Fruit fly (Drosophila melanogaster) ovary, adult (tissue): ENCODE data around the gene CG14074.
A peak's percentile ranks its signal among the peaks of the same experiment; 100 is the strongest.

Experiments used
- CG17801 ChIP-seq: fragments of 200-800 bp; optimal IDR thresholded peaks from 2 replicates; lab custom pipeline; 2019; ENCODE audit warnings: missing biosample characterization, mild to moderate bottlenecking, missing genetic modification characterization, moderate library complexity; ENCODE audit not compliant: partially characterized antibody

The CG14074 gene

DNA sequence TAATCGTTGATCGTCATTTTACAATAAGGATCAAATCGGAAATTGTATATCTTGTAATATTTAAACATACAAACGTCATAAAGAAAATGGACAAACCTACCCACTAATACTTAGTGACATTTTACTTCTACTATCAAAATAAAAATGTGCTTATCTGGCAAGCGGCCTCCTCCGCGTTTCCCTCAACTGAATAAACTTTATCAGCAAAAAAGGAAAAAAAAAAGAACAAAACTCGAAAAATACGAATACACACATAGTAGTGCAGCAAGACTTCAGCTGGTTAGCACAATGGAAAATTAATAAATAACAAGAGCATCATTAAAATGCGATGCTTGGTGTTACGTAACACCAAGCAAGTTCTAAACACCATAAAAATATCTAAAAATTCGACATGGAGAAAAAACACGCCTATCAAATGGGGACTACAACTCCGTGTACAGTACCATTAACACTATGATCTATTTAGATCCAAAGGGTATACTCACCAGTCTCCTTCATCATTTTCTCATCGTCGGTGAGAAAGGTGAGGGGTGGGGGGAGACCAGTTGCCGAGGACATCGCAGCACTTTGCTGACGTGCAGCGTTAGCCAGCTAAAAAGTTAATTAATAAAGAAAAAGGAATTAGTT lies 31.5 kb downstream of the CG14074 start:
- TF ChIP-seq CG17801 (GFP tag; lab: Kevin White, UChicago) = peak; percentile 3

DNA sequence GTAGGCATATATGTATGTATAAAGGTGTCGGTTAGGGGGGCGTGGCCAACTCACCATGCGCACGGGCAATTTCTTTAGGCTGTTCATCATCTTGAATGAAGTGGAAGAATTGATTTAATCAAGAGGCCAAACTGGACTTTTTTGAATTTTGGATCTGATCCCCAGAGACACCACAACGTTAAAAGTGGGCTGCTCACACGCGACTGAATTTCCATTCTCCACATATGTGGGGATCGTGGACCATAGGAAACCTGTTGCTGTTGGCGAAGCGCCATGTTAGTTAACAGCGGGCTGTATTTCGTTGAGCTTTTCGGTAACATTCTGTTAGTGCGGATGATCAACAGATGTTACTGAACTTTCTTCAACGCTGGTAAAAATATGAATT lies 32.1 kb downstream of the CG14074 start, which contains the start of gene CG3902:
Gene CG3902, minus strand, starts transcription at position 208 of the 385 bp plus-strand sequence.
- TF ChIP-seq CG17801 (GFP tag; lab: Kevin White, UChicago) = peak; percentile 51

DNA sequence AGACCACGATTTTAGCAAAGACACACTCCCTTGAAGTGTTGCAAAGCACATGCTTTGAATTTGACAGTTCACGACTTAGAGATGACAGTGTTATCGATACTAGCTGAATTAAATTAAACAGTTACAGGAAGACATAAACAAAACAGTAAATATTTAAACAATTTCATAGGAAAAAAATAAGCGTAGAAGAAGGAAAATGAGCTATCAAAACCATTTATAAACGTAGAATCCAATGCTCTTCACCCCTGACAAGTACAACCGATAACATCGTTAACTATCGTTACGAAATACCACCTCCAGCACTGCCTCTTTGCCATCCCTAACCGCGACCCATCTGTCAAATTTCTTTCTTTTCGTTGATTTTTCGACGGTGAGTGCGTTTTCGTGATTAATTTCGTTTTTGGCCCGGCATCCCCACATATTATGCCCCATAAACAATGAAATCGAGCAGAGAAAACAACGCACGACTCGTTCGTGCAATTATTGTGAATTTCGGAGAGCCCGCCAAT lies 32.8 kb downstream of the CG14074 start, which contains the start of gene RpL26:
Gene RpL26, plus strand, starts transcription at position 106 of the 509 bp plus-strand sequence.
- TF ChIP-seq CG17801 (GFP tag; lab: Kevin White, UChicago) = peak; percentile 78

DNA sequence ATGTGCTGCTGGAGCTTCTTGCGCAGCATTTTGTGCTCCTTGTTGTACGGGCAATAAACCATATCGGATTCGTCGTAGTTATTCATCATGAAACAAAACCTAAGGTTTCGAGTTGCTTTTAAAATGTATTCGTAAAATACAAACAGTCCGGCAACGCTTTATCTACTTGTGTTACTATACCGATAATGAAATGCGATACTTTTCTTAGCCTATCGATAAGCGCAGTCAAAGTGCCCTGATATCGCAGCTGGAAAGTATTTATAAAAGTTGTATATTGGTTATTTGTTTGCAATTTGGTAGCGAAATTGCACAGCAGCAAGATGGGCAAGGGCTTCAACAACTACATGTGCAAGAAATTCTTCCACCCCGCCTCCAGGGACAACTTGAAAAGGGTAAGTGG lies 35.4 kb downstream of the CG14074 start, which contains the start of the genes arx and CG6843:
Gene arx, minus strand, starts transcription at position 144 of the 400 bp plus-strand sequence.
Gene CG6843, plus strand, starts transcription at position 184 of the 400 bp plus-strand sequence.
- no peak for TF ChIP-seq CG17801 (GFP tag; lab: Kevin White, UChicago)

DNA sequence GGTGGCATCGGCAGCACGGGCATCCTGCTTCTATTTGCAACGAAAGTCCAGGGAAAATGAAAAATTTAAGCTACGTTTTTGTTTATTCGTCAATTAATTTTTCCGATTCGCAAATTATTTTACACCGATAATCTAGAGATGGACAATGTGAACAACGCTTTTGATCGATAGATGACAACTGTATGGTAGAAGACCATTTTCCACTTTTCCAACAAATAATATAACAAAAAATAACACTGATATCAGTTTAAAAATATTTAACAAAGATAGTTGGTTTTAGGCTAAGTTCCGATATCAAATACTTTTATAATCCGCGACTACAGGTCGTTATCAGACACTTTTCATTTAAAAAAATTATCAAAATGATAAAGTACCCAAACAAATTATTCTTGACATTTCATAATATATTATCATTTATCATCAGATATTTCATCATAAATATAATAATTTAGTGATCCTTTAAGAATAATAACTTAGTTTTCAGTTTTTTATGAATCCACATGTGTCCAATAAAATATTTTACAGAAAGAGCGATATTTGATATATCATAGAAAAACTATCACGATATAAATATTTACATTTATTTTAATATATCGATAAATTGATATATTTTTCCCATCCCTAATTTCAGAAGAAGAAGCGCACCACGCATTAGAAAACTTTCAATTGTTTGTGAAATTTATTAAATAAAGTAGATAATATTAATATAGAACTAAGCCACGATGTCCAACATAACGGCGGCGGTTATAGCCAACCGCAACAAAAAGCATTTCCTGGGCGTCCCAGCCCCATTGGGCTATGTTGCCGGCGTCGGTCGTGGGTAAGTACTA lies 39.0 kb downstream of the CG14074 start, which contains the start of the genes CSN1b and Prp6:
Gene CSN1b, minus strand, starts transcription at position 159 of the 830 bp plus-strand sequence.
Gene Prp6, plus strand, starts transcription at position 601 of the 830 bp plus-strand sequence.
- no peak for TF ChIP-seq CG17801 (GFP tag; lab: Kevin White, UChicago)

DNA sequence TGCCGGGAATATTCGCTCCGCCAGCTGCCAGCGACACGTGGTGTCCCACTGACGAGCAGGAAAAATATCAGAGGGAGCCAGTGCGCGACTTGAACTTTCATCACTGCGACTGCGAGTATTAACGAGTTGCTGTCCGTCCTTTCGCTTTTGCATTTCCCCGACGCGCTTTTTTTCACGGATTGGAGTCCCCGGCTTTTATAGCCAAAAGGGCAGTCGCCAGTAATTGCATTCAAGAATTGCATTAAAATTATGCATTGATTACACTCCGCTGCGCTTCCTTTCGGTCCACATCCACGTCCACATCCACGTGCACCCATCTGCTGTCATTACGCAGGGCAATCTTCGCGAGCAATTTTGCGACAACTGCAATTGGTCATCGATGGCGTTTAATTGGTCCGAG lies 45.1 kb downstream of the CG14074 start, which contains the start of gene Ir75d:
Gene Ir75d, minus strand, starts transcription at position 101 of the 400 bp plus-strand sequence.
- no peak for TF ChIP-seq CG17801 (GFP tag; lab: Kevin White, UChicago)

DNA sequence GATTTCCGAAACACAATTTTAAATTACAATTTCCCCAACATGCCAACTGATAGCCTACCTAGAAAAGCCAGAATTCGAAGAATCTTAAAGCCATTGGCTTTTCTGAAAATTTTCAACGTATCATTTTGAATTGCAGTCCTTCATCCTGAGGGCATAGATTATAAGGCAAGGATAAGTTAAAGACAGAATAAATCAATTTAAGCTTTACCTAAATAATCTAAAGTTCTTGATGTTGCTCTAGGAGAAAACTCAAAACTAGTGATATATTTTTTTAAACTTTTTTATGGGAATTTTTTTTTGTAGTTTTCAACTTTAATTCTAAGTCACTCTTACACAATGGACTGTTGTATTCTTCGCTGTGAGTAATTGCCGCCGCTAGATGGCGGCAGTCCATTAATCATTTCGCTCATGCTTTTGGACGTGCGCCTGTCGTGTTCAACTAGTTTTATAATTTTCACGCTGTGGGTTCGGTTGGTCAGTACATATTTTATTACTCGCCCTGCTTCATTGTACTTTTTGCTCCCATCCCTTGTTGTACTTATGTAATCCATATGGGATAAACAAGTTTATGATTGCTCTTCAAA lies 48.2 kb downstream of the CG14074 start, which contains the start of gene COX6AL2:
Gene COX6AL2, minus strand, starts transcription at position 51 of the 584 bp plus-strand sequence.
- TF ChIP-seq CG17801 (GFP tag; lab: Kevin White, UChicago) = no peak

DNA sequence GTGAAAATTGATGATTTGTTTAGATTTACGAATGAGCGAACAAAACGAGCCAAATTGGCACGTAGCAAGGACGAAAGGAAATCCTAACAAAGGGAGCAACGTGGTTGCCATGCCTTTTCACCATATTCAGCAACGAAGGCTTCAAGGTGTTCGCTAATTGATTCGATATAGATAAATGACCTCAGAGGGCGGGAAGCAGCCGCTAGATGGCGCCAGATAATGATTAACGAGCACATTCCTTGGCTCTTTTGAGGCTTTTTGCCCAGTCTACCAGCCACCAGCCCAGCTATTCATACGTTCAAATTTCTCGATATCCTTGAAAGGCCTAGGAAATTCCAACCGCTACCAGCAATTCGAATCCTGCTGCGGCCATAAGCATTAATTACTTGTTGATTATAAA lies 50.4 kb downstream of the CG14074 start:
- no peak for TF ChIP-seq CG17801 (GFP tag; lab: Kevin White, UChicago)
